Worm (Caenorhabditis elegans) whole organism, early embryonic: ENCODE data around the gene clec-55.

Experiments
- ama-1 ChIP-seq: fragments of 150-350 bp; optimal IDR thresholded peaks from 2 replicates; lab custom pipeline; 2014
- ceh-36 ChIP-seq: sonication (generic microtip); optimal IDR thresholded peaks from 2 replicates; lab custom pipeline; 2016; ENCODE audit warnings: missing genetic modification characterization, inconsistent platforms, missing compliant biosample characterization
- ets-7 ChIP-seq: sonication (generic microtip); optimal IDR thresholded peaks from 2 replicates; lab custom pipeline; 2016; ENCODE audit warnings: missing genotype, missing genetic modification characterization, missing compliant biosample characterization
- flt-1 ChIP-seq: fragments of 200-800 bp; sonication (Bioruptor generic); IDR thresholded peaks from 2 replicates; pipeline ENCODE4 v1.3.6; 2022; ENCODE audit warnings: missing genetic modification characterization, missing compliant biosample characterization
- hmg-4 ChIP-seq: fragments of 200-800 bp; sonication (Bioruptor generic); optimal IDR thresholded peaks from 2 replicates; lab custom pipeline; 2018; ENCODE audit warnings: mild to moderate bottlenecking, missing genetic modification characterization, missing compliant biosample characterization
- hnd-1 ChIP-seq: sonication (generic microtip); optimal IDR thresholded peaks from 2 replicates; lab custom pipeline; 2016; ENCODE audit warnings: missing genetic modification characterization, missing compliant biosample characterization
- scrt-1 ChIP-seq: fragments of 200-800 bp; sonication (Bioruptor generic); IDR thresholded peaks from 2 replicates; pipeline ENCODE4 v1.3.6; 2022; ENCODE audit warnings: missing genetic modification characterization, missing compliant biosample characterization
- tra-4 ChIP-seq: sonication (generic microtip); optimal IDR thresholded peaks from 2 replicates; lab custom pipeline; 2017; ENCODE audit warnings: missing genetic modification characterization, missing compliant biosample characterization

DNA sequence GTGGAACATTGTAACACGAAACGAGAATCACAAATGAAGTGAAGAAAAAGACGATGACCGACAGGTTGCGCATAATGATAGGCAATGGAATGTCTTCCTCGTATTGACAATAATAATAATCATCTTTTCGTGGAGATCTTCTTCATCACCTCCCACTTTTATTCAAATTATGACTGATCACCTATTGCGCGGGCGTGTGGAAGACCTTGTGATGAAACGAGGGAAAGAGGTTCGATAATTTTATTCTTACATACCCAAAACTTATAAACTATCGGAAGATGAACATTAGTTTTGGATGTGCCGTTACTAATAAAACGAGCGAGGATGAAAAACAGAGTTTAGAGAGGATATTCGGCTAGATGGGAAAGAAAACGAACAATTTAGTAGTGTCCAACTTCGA, 44.0 kb downstream of the clec-55 start, which contains the start of gene C53A5.2:
- TF ChIP-seq scrt-1 (no peak), ama-1 (lab: Kevin White, UChicago) (no peak), flt-1 (GFP tag; lab: Robert Waterston, UW) (no peak), hnd-1 (no peak), tra-4 (no peak), ets-7 (tag; lab: Kevin White, UChicago) (no peak), hmg-4 (no peak), ceh-36 (tag; lab: Kevin White, UChicago) (no peak)
